Fruit fly (Drosophila melanogaster): ENCODE data around the gene chas.

The chas gene

dm6 chrX:17624983-17625401 lies 73.5 kb downstream of the chas start (continued):
- TF ChIP-seq CG31224 (GFP tag; IDR thresholded peaks at IDR 0.05) = peak; percentile 63
- TF ChIP-seq Hmx (GFP tag; optimal IDR thresholded peaks at IDR 0.05) = no peak
- TF ChIP-seq CG3065 (GFP tag; optimal IDR thresholded peaks at IDR 0.05) = peak; percentile 46
- TF ChIP-seq CG10147 (GFP tag; optimal IDR thresholded peaks at IDR 0.05) = peak; percentile 87
- peak; percentile 86 for TF ChIP-seq CG10979 (tag; optimal IDR thresholded peaks at IDR 0.05)
- no peak for TF ChIP-seq CG6791 (GFP tag; IDR thresholded peaks at IDR 0.05; ENCODE audit: partially characterized antibody)
- no peak for TF ChIP-seq Tbp (GFP tag; optimal IDR thresholded peaks at IDR 0.05)
- TF ChIP-seq Oaz (GFP tag; IDR thresholded peaks at IDR 0.05) = peak; percentile 77
- TF ChIP-seq CG1529 (GFP tag; optimal IDR thresholded peaks at IDR 0.05) = peak; percentile 81
- TF ChIP-seq chn (GFP tag; optimal IDR thresholded peaks at IDR 0.05) = peak; percentile 83
- TF ChIP-seq bowl (GFP tag; IDR thresholded peaks at IDR 0.05) = peak; percentile 52; the same call in 1 of the 2 replicates
- TF ChIP-seq bab2 (GFP tag; optimal IDR thresholded peaks at IDR 0.05) = peak; percentile 82
- TF ChIP-seq Dbx (GFP tag; IDR thresholded peaks at IDR 0.05) = peak; percentile 77
- TF ChIP-seq gt (GFP tag; IDR thresholded peaks at IDR 0.05) = no peak
- TF ChIP-seq disco-r (GFP tag; optimal IDR thresholded peaks at IDR 0.05) = peak; percentile 75
- peak; percentile 81 for TF ChIP-seq CG1603 (tag; optimal IDR thresholded peaks at IDR 0.05)
- peak; percentile 64; the same call in 2 of the 3 replicates for TF ChIP-seq Optix (GFP tag; IDR thresholded peaks at IDR 0.05)
- TF ChIP-seq cato (GFP tag; optimal IDR thresholded peaks at IDR 0.05; ENCODE audit: borderline replicate concordance) = peak; percentile 42
- TF ChIP-seq Bdp1 (GFP tag; optimal IDR thresholded peaks at IDR 0.05) = peak; percentile 61
- no peak for TF ChIP-seq cad (GFP tag; optimal IDR thresholded peaks at IDR 0.05)
- peak; percentile 93 for TF ChIP-seq unpg (GFP tag; optimal IDR thresholded peaks at IDR 0.05)
- TF ChIP-seq exex (tag; optimal IDR thresholded peaks at IDR 0.05) = peak; percentile 57
- peak; percentile 92 for TF ChIP-seq CG11695 (GFP tag; IDR thresholded peaks at IDR 0.05)
- peak; percentile 71 for TF ChIP-seq sd (tag; optimal IDR thresholded peaks at IDR 0.05)
- TF ChIP-seq E2f2 (GFP tag; IDR thresholded peaks at IDR 0.05) = peak; percentile 52
- TF ChIP-seq CG10431 (GFP tag; optimal IDR thresholded peaks at IDR 0.05) = peak; percentile 58
- TF ChIP-seq stc (GFP tag; IDR thresholded peaks at IDR 0.05) = peak; percentile 88
- peak; percentile 74 for TF ChIP-seq CG1647 (GFP tag; optimal IDR thresholded peaks at IDR 0.05)
- TF ChIP-seq onecut (GFP tag; IDR thresholded peaks at IDR 0.05) = peak; percentile 75
- TF ChIP-seq CG32532 (GFP tag; IDR thresholded peaks at IDR 0.05) = peak; percentile 83
- TF ChIP-seq CG4617 (GFP tag; optimal IDR thresholded peaks at IDR 0.05; ENCODE audit: borderline replicate concordance) = peak; percentile 29
- TF ChIP-seq CG17361 (GFP tag; IDR thresholded peaks at IDR 0.05) = peak; percentile 89
- peak; percentile 38 for TF ChIP-seq ash1 (GFP tag; optimal IDR thresholded peaks at IDR 0.05)
- peak; percentile 81 for TF ChIP-seq Atf-2 (GFP tag; optimal IDR thresholded peaks at IDR 0.05)
- no peak for TF ChIP-seq pfk (GFP tag; optimal IDR thresholded peaks at IDR 0.05)
- TF ChIP-seq CG8765 (GFP tag; IDR thresholded peaks at IDR 0.05) = peak; percentile 16; the same call in 1 of the 2 replicates
- TF ChIP-seq toy (GFP tag; IDR thresholded peaks at IDR 0.05) = 0 out of 2 replicates have a peak, but pooled peaks have one; percentile 32
- peak; percentile 57 for TF ChIP-seq CG31388 (GFP tag; optimal IDR thresholded peaks at IDR 0.05)
- peak; percentile 82 for TF ChIP-seq lmd (GFP tag; IDR thresholded peaks at IDR 0.05)
- TF ChIP-seq CG42726 (GFP tag; IDR thresholded peaks at IDR 0.05; ENCODE audit: partially characterized antibody) = no peak
- 0 out of 3 replicates have a peak, but pooled peaks have one; percentile 44 for TF ChIP-seq otp (GFP tag; IDR thresholded peaks at IDR 0.05)
- TF ChIP-seq gsb-n (tag; optimal IDR thresholded peaks at IDR 0.05) = peak; percentile 60
- TF ChIP-seq sens (GFP tag) = peak; percentile 97
- TF ChIP-seq gce (GFP tag; IDR thresholded peaks at IDR 0.05) = peak; percentile 51; the same call in 1 of the 3 replicates
- TF ChIP-seq CG11085 (GFP tag; IDR thresholded peaks at IDR 0.05) = peak; percentile 44; the same call in 1 of the 2 replicates
- TF ChIP-seq Max (GFP tag; optimal IDR thresholded peaks at IDR 0.05) = peak; percentile 77
- TF ChIP-seq CoRest (tag; optimal IDR thresholded peaks at IDR 0.05) = peak; percentile 91
- TF ChIP-seq tup (GFP tag; optimal IDR thresholded peaks at IDR 0.05) = no peak
- TF ChIP-seq tgo (GFP tag; IDR thresholded peaks at IDR 0.05) = peak; percentile 71
- TF ChIP-seq Lim3 (GFP tag; IDR thresholded peaks at IDR 0.05) = peak; percentile 25; the same call in 1 of the 2 replicates
- peak; percentile 68 for TF ChIP-seq Deaf1 (tag; optimal IDR thresholded peaks at IDR 0.05)
- peak; percentile 34; the same call in 1 of the 2 replicates for TF ChIP-seq CG4360 (GFP tag; IDR thresholded peaks at IDR 0.05)

Data from whole organism, embryonic.